Worm (Caenorhabditis elegans): ENCODE measurements around the gene stn-2.

Gene stn-2

ce11 chrX:7715463-7715862 lies 35.0 kb upstream of the stn-2 start:
- TF ChIP-seq lin-40 (tag; optimal IDR thresholded peaks at IDR 0.05) (no peak), fkh-3 (tag; optimal IDR thresholded peaks at IDR 0.05) (no peak), hlh-26 (GFP tag; conservative IDR thresholded peaks at IDR 0.05) (no peak)

- TF ChIP-seq let-526 (GFP tag; IDR thresholded peaks at IDR 0.05) = no peak
- no peak for TF ChIP-seq snpc-4 (GFP tag; optimal IDR thresholded peaks at IDR 0.05)
- TF ChIP-seq snpc-4 (tag; optimal IDR thresholded peaks at IDR 0.05) = no peak
- TF ChIP-seq Y53G8AR.9 (GFP tag; conservative IDR thresholded peaks at IDR 0.05) = no peak
- TF ChIP-seq aptf-3 (GFP tag; IDR thresholded peaks at IDR 0.05) = no peak
- no peak for TF ChIP-seq fkh-3 (tag; optimal IDR thresholded peaks at IDR 0.05)
- TF ChIP-seq ceh-91 (GFP tag; IDR thresholded peaks at IDR 0.05) = no peak
Measured at ce11 chrX:7712887-7713286, 32.5 kb upstream of the stn-2 start.

- no peak for TF ChIP-seq Y95B8A.8 (GFP tag; IDR thresholded peaks at IDR 0.05)
- no peak for TF ChIP-seq nhr-27 (tag; optimal IDR thresholded peaks at IDR 0.05)
- no peak for TF ChIP-seq lin-26 (GFP tag; IDR thresholded peaks at IDR 0.05)
- TF ChIP-seq fkh-3 (tag; optimal IDR thresholded peaks at IDR 0.05) = no peak
Measured at ce11 chrX:7710643-7711042, 30.2 kb upstream of the stn-2 start, which contains the start of gene K09F5.4. TSS of gene K09F5.4 (minus strand) at chrX:7710743.

ce11 chrX:7710187-7710586 lies 29.8 kb upstream of the stn-2 start:
- TF ChIP-seq nhr-80 (tag; optimal IDR thresholded peaks at IDR 0.05) (no peak), lag-1 (GFP tag; IDR thresholded peaks at IDR 0.05) (0 out of 2 replicates have a peak, but pooled peaks have one; percentile 10)

- TF ChIP-seq snpc-4 (GFP tag; optimal IDR thresholded peaks at IDR 0.05) (no peak), snpc-4 (tag; optimal IDR thresholded peaks at IDR 0.05) (no peak), akir-1 (GFP tag; optimal IDR thresholded peaks at IDR 0.05) (no peak), Y56A3A.18 (GFP tag; IDR thresholded peaks at IDR 0.05) (no peak), dox-1 (GFP tag; IDR thresholded peaks at IDR 0.05) (no peak), ztf-22 (GFP tag; optimal IDR thresholded peaks at IDR 0.05) (no peak), nfya-1 (tag; optimal IDR thresholded peaks at IDR 0.05; ENCODE audit: borderline replicate concordance, insufficient read depth) (no peak), zim-3 (tag; optimal IDR thresholded peaks at IDR 0.05) (no peak), egl-44 (GFP tag; IDR thresholded peaks at IDR 0.05) (no peak), egrh-3 (GFP tag; IDR thresholded peaks at IDR 0.05) (no peak), attf-6 (GFP tag; IDR thresholded peaks at IDR 0.05) (no peak), F57C9.4 (tag; optimal IDR thresholded peaks at IDR 0.05) (no peak), mcd-1 (GFP tag; IDR thresholded peaks at IDR 0.05) (no peak), bed-2 (GFP tag; IDR thresholded peaks at IDR 0.05) (no peak), nhr-27 (tag; optimal IDR thresholded peaks at IDR 0.05) (no peak)
Measured at ce11 chrX:7707031-7707430, 26.6 kb upstream of the stn-2 start, which contains the start of gene kvs-1. TSS of gene kvs-1 (minus strand) at chrX:7707131.

- TF ChIP-seq bed-1 (GFP tag; IDR thresholded peaks at IDR 0.05) (no peak), nhr-80 (tag; optimal IDR thresholded peaks at IDR 0.05) (no peak), nfyb-1 (GFP tag; IDR thresholded peaks at IDR 0.05) (no peak), T07F8.4 (tag; optimal IDR thresholded peaks at IDR 0.05) (no peak), tbp1 (GFP tag; optimal IDR thresholded peaks at IDR 0.05) (no peak), pha-4 (tag; optimal IDR thresholded peaks at IDR 0.05) (no peak), lsl-1 (GFP tag; optimal IDR thresholded peaks at IDR 0.05) (no peak), sea-2 (GFP tag; IDR thresholded peaks at IDR 0.05) (no peak), sdz-38 (tag; optimal IDR thresholded peaks at IDR 0.05) (no peak), lin-40 (tag; optimal IDR thresholded peaks at IDR 0.05) (no peak), aptf-2 (GFP tag; conservative IDR thresholded peaks at IDR 0.05) (no peak), ceh-40 (GFP tag; IDR thresholded peaks at IDR 0.05) (no peak), dpl-1 (GFP tag; optimal IDR thresholded peaks at IDR 0.05) (no peak), Y56A3A.18 (GFP tag; IDR thresholded peaks at IDR 0.05) (no peak), fkh-3 (tag; optimal IDR thresholded peaks at IDR 0.05) (no peak), ztf-6 (GFP tag; IDR thresholded peaks at IDR 0.05) (no peak), ztf-26 (tag; optimal IDR thresholded peaks at IDR 0.05) (no peak), F55B11.4 (tag; optimal IDR thresholded peaks at IDR 0.05; ENCODE audit: borderline replicate concordance, insufficient read depth) (no peak), akir-1 (GFP tag; optimal IDR thresholded peaks at IDR 0.05) (no peak)
Measured at ce11 chrX:7703863-7704262, 23.4 kb upstream of the stn-2 start.

Measured in whole organism, young adult.